Worm (Caenorhabditis elegans): ENCODE results near the gene tat-1.

ce11 chrIII:12453785-12454184, 32.3 kb upstream of the tat-1 start:
- TF ChIP-seq zag-1 (tag; optimal IDR thresholded peaks at IDR 0.05) (no peak), unc-130 (GFP tag; optimal IDR thresholded peaks at IDR 0.05) (no peak)
